Worm (Caenorhabditis elegans): ENCODE data around the gene ZC239.17.

The ZC239.17 gene

ce11 chrII:3230422-3230821 is 4.7 kb upstream of the ZC239.17 start, which contains the start of gene srh-297:
srh-297 (minus strand) TSS chrII:3230522.
- TF ChIP-seq snpc-4 (tag; optimal IDR thresholded peaks at IDR 0.05) (no peak), unc-62 (GFP tag; optimal IDR thresholded peaks at IDR 0.05) (no peak)

- TF ChIP-seq ceh-43 (GFP tag; optimal IDR thresholded peaks at IDR 0.05): no peak
- no peak for TF ChIP-seq bed-3 (GFP tag; optimal IDR thresholded peaks at IDR 0.05)
- TF ChIP-seq nhr-237 (tag; optimal IDR thresholded peaks at IDR 0.05): no peak
- TF ChIP-seq M03D4.4 (tag; optimal IDR thresholded peaks at IDR 0.05): no peak
- TF ChIP-seq lsy-2 (tag; optimal IDR thresholded peaks at IDR 0.05): no peak
- TF ChIP-seq elt-3 (tag; optimal IDR thresholded peaks at IDR 0.05): no peak
- TF ChIP-seq flh-1 (GFP tag; optimal IDR thresholded peaks at IDR 0.05): no peak
- no peak for TF ChIP-seq unc-62 (GFP tag; optimal IDR thresholded peaks at IDR 0.05)
- TF ChIP-seq ham-2 (GFP tag; optimal IDR thresholded peaks at IDR 0.05): no peak
- no peak for TF ChIP-seq blmp-1 (tag; optimal IDR thresholded peaks at IDR 0.05)
Measured at ce11 chrII:3225200-3225599, 480 bp downstream of the ZC239.17 start, which contains the start of gene ZC239.16. ZC239.16 (minus strand) TSS chrII:3225319.

DNA sequence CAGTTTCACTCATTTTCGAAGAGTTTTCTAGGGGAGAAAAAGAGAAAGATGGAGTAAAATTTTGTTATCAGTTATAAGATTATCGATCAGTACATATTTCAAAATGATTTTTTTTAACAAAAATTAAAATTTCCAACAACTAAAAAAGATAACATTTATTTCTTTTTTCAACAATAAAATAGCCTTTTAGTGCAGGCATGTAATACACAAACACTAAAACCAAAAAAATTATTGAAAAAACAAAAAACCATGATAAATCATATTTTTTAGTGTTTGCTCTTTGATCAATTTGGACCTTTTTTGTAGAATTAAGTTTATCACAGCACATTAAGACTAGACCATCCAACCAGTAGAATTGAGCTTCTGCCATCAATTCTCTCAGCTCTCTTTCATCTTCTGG is 1.0 kb downstream of the ZC239.17 start, which contains the start of gene ZC239.15:
Gene ZC239.15 (minus strand): TSS at position 101 of the 400 bp plus-strand sequence.
- no peak for TF ChIP-seq ceh-43 (GFP tag; optimal IDR thresholded peaks at IDR 0.05)
- no peak for TF ChIP-seq mls-2 (tag; optimal IDR thresholded peaks at IDR 0.05)
- TF ChIP-seq bed-3 (GFP tag; optimal IDR thresholded peaks at IDR 0.05): no peak
- TF ChIP-seq nhr-2 (tag; optimal IDR thresholded peaks at IDR 0.05): no peak
- no peak for TF ChIP-seq snpc-4 (tag; optimal IDR thresholded peaks at IDR 0.05)
- no peak for TF ChIP-seq ceh-39 (tag; optimal IDR thresholded peaks at IDR 0.05)
- TF ChIP-seq lin-32 (GFP tag; optimal IDR thresholded peaks at IDR 0.05): no peak
- no peak for TF ChIP-seq elt-3 (tag; optimal IDR thresholded peaks at IDR 0.05)
- no peak for TF ChIP-seq ztf-11 (tag; optimal IDR thresholded peaks at IDR 0.05)
- no peak for TF ChIP-seq ces-1 (GFP tag; optimal IDR thresholded peaks at IDR 0.05)
- no peak for TF ChIP-seq ceh-83 (GFP tag; optimal IDR thresholded peaks at IDR 0.05)
- TF ChIP-seq elt-1 (tag; optimal IDR thresholded peaks at IDR 0.05; ENCODE audit: borderline replicate concordance, insufficient read depth): no peak
- TF ChIP-seq nhr-12 (tag; optimal IDR thresholded peaks at IDR 0.05): no peak
- TF ChIP-seq nhr-76 (tag; optimal IDR thresholded peaks at IDR 0.05): no peak
- no peak for TF ChIP-seq unc-120 (tag; optimal IDR thresholded peaks at IDR 0.05; ENCODE audit: poor library complexity, severe bottlenecking)

DNA sequence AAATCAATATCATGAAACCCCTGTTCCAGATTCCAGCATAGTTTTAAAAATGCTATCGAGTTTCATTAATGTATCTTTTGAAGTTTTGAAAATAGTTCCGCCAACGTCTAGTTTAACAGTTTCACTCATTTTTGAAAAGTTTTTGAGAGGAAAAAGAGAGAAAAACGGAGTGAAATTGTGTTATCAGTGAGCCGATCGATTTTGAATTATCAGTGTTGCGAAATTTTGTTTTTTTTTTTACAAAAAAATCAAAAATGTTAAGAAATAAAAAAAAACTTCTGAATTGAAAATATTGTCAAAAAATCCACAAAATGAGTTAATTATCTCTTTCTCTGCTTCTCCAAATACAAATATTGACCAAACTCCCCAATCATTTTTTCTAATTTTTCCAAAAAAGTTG is 3.0 kb downstream of the ZC239.17 start, which contains the start of gene ZC239.13:
Gene ZC239.13 (minus strand): TSS at position 154 of the 400 bp plus-strand sequence.
- TF ChIP-seq sptf-1 (tag; optimal IDR thresholded peaks at IDR 0.05) (no peak), bed-3 (GFP tag; optimal IDR thresholded peaks at IDR 0.05) (no peak), mls-2 (tag; optimal IDR thresholded peaks at IDR 0.05) (no peak), ceh-83 (GFP tag; optimal IDR thresholded peaks at IDR 0.05) (no peak), lin-13 (tag; optimal IDR thresholded peaks at IDR 0.05) (no peak)

- TF ChIP-seq snpc-4 (tag; optimal IDR thresholded peaks at IDR 0.05) (no peak), sptf-1 (tag; optimal IDR thresholded peaks at IDR 0.05) (no peak), pha-4 (tag; optimal IDR thresholded peaks at IDR 0.05) (no peak), bed-3 (GFP tag; optimal IDR thresholded peaks at IDR 0.05) (no peak), ztf-11 (tag; optimal IDR thresholded peaks at IDR 0.05) (no peak), ceh-83 (GFP tag; optimal IDR thresholded peaks at IDR 0.05) (no peak), nhr-76 (tag; optimal IDR thresholded peaks at IDR 0.05) (no peak), unc-120 (tag; optimal IDR thresholded peaks at IDR 0.05; ENCODE audit: poor library complexity, severe bottlenecking) (no peak), drap-1 (GFP tag; optimal IDR thresholded peaks at IDR 0.05) (no peak), nhr-28 (tag; optimal IDR thresholded peaks at IDR 0.05) (no peak), mab-5 (tag; optimal IDR thresholded peaks at IDR 0.05) (no peak), hlh-1 (tag; optimal IDR thresholded peaks at IDR 0.05) (no peak), lsy-2 (tag; optimal IDR thresholded peaks at IDR 0.05) (no peak), elt-3 (tag; optimal IDR thresholded peaks at IDR 0.05) (no peak), nhr-2 (tag; optimal IDR thresholded peaks at IDR 0.05) (no peak), nhr-12 (tag; optimal IDR thresholded peaks at IDR 0.05) (no peak), ceh-43 (GFP tag; optimal IDR thresholded peaks at IDR 0.05) (no peak), cnd-1 (tag; optimal IDR thresholded peaks at IDR 0.05) (no peak)
Measured at ce11 chrII:3221730-3222129, 4.0 kb downstream of the ZC239.17 start, which contains the start of gene ZC239.14. ZC239.14 (minus strand) TSS chrII:3222034.

- TF ChIP-seq M03D4.4 (tag; optimal IDR thresholded peaks at IDR 0.05): no peak
- TF ChIP-seq ceh-83 (GFP tag; optimal IDR thresholded peaks at IDR 0.05): no peak
- TF ChIP-seq mab-5 (tag; optimal IDR thresholded peaks at IDR 0.05): no peak
- TF ChIP-seq ztf-11 (tag; optimal IDR thresholded peaks at IDR 0.05): no peak
- TF ChIP-seq ham-2 (GFP tag; optimal IDR thresholded peaks at IDR 0.05): no peak
- no peak for TF ChIP-seq flh-1 (GFP tag; optimal IDR thresholded peaks at IDR 0.05)
- no peak for TF ChIP-seq lin-32 (GFP tag; optimal IDR thresholded peaks at IDR 0.05)
- no peak for TF ChIP-seq elt-1 (tag; optimal IDR thresholded peaks at IDR 0.05; ENCODE audit: borderline replicate concordance, insufficient read depth)
- no peak for TF ChIP-seq hlh-1 (tag; optimal IDR thresholded peaks at IDR 0.05)
- no peak for TF ChIP-seq nhr-237 (tag; optimal IDR thresholded peaks at IDR 0.05)
- no peak for TF ChIP-seq lsy-2 (tag; optimal IDR thresholded peaks at IDR 0.05)
- no peak for TF ChIP-seq cnd-1 (tag; optimal IDR thresholded peaks at IDR 0.05)
- no peak for TF ChIP-seq nhr-28 (tag; optimal IDR thresholded peaks at IDR 0.05)
- TF ChIP-seq ceh-43 (GFP tag; optimal IDR thresholded peaks at IDR 0.05): no peak
- TF ChIP-seq bed-3 (GFP tag; optimal IDR thresholded peaks at IDR 0.05): no peak
- no peak for TF ChIP-seq sem-2 (GFP tag; optimal IDR thresholded peaks at IDR 0.05)
Measured at ce11 chrII:3220723-3221122, 5.0 kb downstream of the ZC239.17 start, which contains the start of gene ZC239.22. ZC239.22 (minus strand) TSS chrII:3220823.

Data from whole organism, mixed stage, embryonic.